Fruit fly (Drosophila melanogaster): ENCODE data around the gene tap.

tap gene

dm6 chr3L:17339122-17339521, 20.4 kb upstream of the tap start, which contains the start of gene CG6479 (continued):
- TF ChIP-seq amos (GFP tag; IDR thresholded peaks at IDR 0.05; ENCODE audit: partially characterized antibody) (peak; percentile 74), CG7556 (GFP tag; optimal IDR thresholded peaks at IDR 0.05) (no peak), wek (GFP tag; optimal IDR thresholded peaks at IDR 0.05) (no peak), Chrac-16 (GFP tag; optimal IDR thresholded peaks at IDR 0.05) (no peak), Fer2 (tag; optimal IDR thresholded peaks at IDR 0.05) (no peak), CHES-1-like (GFP tag; optimal IDR thresholded peaks at IDR 0.05) (no peak), NC2α (GFP tag; optimal IDR thresholded peaks at IDR 0.05) (no peak), CG4404 (GFP tag; IDR thresholded peaks at IDR 0.05) (no peak), unpg (GFP tag; optimal IDR thresholded peaks at IDR 0.05) (no peak), CG17186 (GFP tag; optimal IDR thresholded peaks at IDR 0.05) (no peak), Oaz (GFP tag; IDR thresholded peaks at IDR 0.05) (no peak), gem (tag; optimal IDR thresholded peaks at IDR 0.05) (no peak), CG2875 (GFP tag; optimal IDR thresholded peaks at IDR 0.05) (no peak), GATAe (GFP tag; conservative IDR thresholded peaks at IDR 0.05) (no peak), Ets65A (GFP tag) (no peak), CG18476 (GFP tag; optimal IDR thresholded peaks at IDR 0.05) (no peak), zfh1 (GFP tag; IDR thresholded peaks at IDR 0.05) (no peak), D19B (GFP tag; optimal IDR thresholded peaks at IDR 0.05) (no peak), CG17568 (GFP tag; optimal IDR thresholded peaks at IDR 0.05) (no peak), Deaf1 (tag; optimal IDR thresholded peaks at IDR 0.05) (no peak), bab2 (GFP tag; optimal IDR thresholded peaks at IDR 0.05) (no peak), lab (GFP tag; optimal IDR thresholded peaks at IDR 0.05) (no peak), Mad (GFP tag; optimal IDR thresholded peaks at IDR 0.05) (no peak), sisA (GFP tag; IDR thresholded peaks at IDR 0.05) (no peak), PHDP (tag; optimal IDR thresholded peaks at IDR 0.05) (no peak), usp (GFP tag; optimal IDR thresholded peaks at IDR 0.05) (no peak), CG11085 (GFP tag; IDR thresholded peaks at IDR 0.05) (no peak), CG6791 (GFP tag; IDR thresholded peaks at IDR 0.05; ENCODE audit: partially characterized antibody) (peak; percentile 60; the same call in 2 of the 3 replicates), dan (GFP tag; IDR thresholded peaks at IDR 0.05) (no peak), Mes4 (GFP tag; optimal IDR thresholded peaks at IDR 0.05) (no peak), D (optimal IDR thresholded peaks at IDR 0.05) (no peak), D (GFP tag; optimal IDR thresholded peaks at IDR 0.05) (no peak), Bgb (GFP tag; IDR thresholded peaks at IDR 0.05; ENCODE audit: partially characterized antibody) (0 out of 2 replicates have a peak, but pooled peaks have one; percentile 32), CG6689 (GFP tag; IDR thresholded peaks at IDR 0.05) (no peak), pum (GFP tag; optimal IDR thresholded peaks at IDR 0.05) (no peak), BtbVII (GFP tag; optimal IDR thresholded peaks at IDR 0.05) (no peak), CG17829 (tag; optimal IDR thresholded peaks at IDR 0.05) (peak; percentile 20), B-H1 (GFP tag; IDR thresholded peaks at IDR 0.05) (no peak), p53 (GFP tag; optimal IDR thresholded peaks at IDR 0.05) (no peak), lola (GFP tag; optimal IDR thresholded peaks at IDR 0.05) (no peak), gcm2 (GFP tag; optimal IDR thresholded peaks at IDR 0.05) (no peak), CG13287 (GFP tag; IDR thresholded peaks at IDR 0.05; ENCODE audit: partially characterized antibody) (peak; percentile 65; the same call in 1 of the 2 replicates), CG9215 (GFP tag; IDR thresholded peaks at IDR 0.05) (no peak), emc (GFP tag; optimal IDR thresholded peaks at IDR 0.05) (no peak), tup (GFP tag; optimal IDR thresholded peaks at IDR 0.05) (no peak), CG15514 (GFP tag; optimal IDR thresholded peaks at IDR 0.05) (peak; percentile 38), Ada2b (GFP tag; IDR thresholded peaks at IDR 0.05) (no peak), unc-4 (GFP tag; IDR thresholded peaks at IDR 0.05; ENCODE audit: partially characterized antibody) (peak; percentile 47; the same call in 1 of the 2 replicates), CG6683 (GFP tag; optimal IDR thresholded peaks at IDR 0.05) (no peak), fd64A (GFP tag; optimal IDR thresholded peaks at IDR 0.05) (no peak), fd3F (GFP tag; optimal IDR thresholded peaks at IDR 0.05) (no peak)
